Worm (Caenorhabditis elegans) whole organism, L4/young adult: ENCODE data around the gene C25D7.10.

Source experiments
- dao-5 ChIP-seq: sonication (generic microtip); optimal IDR thresholded peaks from 2 replicates; lab custom pipeline; 2016; ENCODE audit warnings: missing genotype, missing genetic modification characterization, moderate library complexity, missing compliant biosample characterization
- him-1 ChIP-seq: sonication (generic microtip); optimal IDR thresholded peaks from 2 replicates; lab custom pipeline; 2016; ENCODE audit warnings: missing genotype, missing genetic modification reagents, missing genetic modification characterization, missing compliant biosample characterization

ce11 chrV:15087207-15087706 is 20.0 kb downstream of the C25D7.10 start, which contains the start of the genes C01G10.15 and C01G10.6:
- TF ChIP-seq him-1 (tag; lab: Kevin White, UChicago), result no peak
- TF ChIP-seq dao-5, result no peak
